Fruit fly (Drosophila melanogaster): ENCODE measurements around the gene Best1.
A peak's percentile ranks its signal among the peaks of the same experiment; 100 is the strongest.

DNA sequence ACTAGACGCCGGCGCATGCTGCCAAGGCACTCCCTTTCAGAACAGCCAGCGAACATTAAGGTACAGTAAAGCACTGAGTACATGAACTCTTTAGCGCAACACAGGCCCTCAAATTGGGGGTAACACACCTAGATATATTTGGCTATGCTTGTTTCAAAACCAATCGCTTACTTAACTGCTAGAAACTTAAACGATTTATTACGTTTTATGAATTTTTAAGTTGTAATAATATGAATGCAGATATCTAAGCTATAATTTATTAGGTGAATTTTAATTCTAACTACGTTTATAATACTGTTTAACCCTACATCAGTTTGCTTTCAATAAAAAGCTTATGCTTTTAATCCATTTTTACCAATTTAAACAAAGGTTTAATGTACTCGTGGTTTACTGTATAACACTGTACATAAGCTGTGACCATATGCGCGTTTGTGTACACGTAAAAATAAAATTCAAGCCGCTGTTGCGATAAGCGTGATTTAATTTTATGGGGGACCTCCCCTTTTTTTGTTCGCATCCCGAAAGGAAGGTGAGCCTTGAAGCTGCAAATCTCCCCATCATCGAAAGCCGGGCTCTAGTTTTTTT lies 6.7 kb upstream of the Best1 start:
- TF ChIP-seq CG4318 (GFP tag; optimal IDR thresholded peaks at IDR 0.05) (no peak), fkh (GFP tag; optimal IDR thresholded peaks at IDR 0.05) (no peak), CG32006 (GFP tag; optimal IDR thresholded peaks at IDR 0.05) (peak; percentile 24), Sox102F (GFP tag; optimal IDR thresholded peaks at IDR 0.05) (no peak), OdsH (GFP tag; optimal IDR thresholded peaks at IDR 0.05) (peak; percentile 33), CG6276 (GFP tag; optimal IDR thresholded peaks at IDR 0.05) (no peak), Hr39 (GFP tag; optimal IDR thresholded peaks at IDR 0.05) (peak; percentile 16), topi (GFP tag; optimal IDR thresholded peaks at IDR 0.05) (no peak), CG3032 (tag; optimal IDR thresholded peaks at IDR 0.05) (peak; percentile 63), achi (GFP tag; optimal IDR thresholded peaks at IDR 0.05) (peak; percentile 31), Met (GFP tag; optimal IDR thresholded peaks at IDR 0.05) (no peak)

Data from whole organism, prepupa.